Worm (Caenorhabditis elegans) whole organism, L1 larva: ENCODE results near the gene col-13.

Experiments used
- ceh-88 ChIP-seq: fragments of 200-800 bp; sonication (Bioruptor generic); IDR thresholded peaks from 2 replicates; pipeline ENCODE4 v1.3.6; 2022; ENCODE audit warnings: missing genetic modification characterization, missing compliant biosample characterization
- ces-1 ChIP-seq: fragments of 150-350 bp; optimal IDR thresholded peaks from 2 replicates; lab custom pipeline; 2014; ENCODE audit warnings: missing biosample characterization, missing genetic modification reagents, missing genetic modification characterization
- egl-13 ChIP-seq: sonication (generic microtip); optimal IDR thresholded peaks from 2 replicates; lab custom pipeline; 2016; ENCODE audit warnings: missing genotype, missing genetic modification reagents, missing genetic modification characterization, missing compliant biosample characterization
- elt-2 ChIP-seq: sonication (generic microtip); optimal IDR thresholded peaks from 2 replicates; lab custom pipeline; 2016; ENCODE audit warnings: missing genetic modification characterization, mild to moderate bottlenecking, inconsistent platforms, missing compliant biosample characterization, missing genetic modification reagents
- elt-3 ChIP-seq, 6 experiments: fragments of 150-350 bp in 1 of 6; sonication (generic microtip); optimal IDR thresholded peaks; 2 replicates each; lab custom pipeline; 2017 to 2018; ENCODE audit warnings: missing biosample characterization in 6 of 6, missing genetic modification characterization in 6 of 6, inconsistent platforms in 1 of 6
- fkh-10 ChIP-seq: sonication (generic microtip); optimal IDR thresholded peaks from 2 replicates; lab custom pipeline; 2017; ENCODE audit warnings: missing biosample characterization, missing genetic modification reagents, missing genetic modification characterization
- hlh-17 ChIP-seq: fragments of 200-800 bp; sonication (Bioruptor generic); optimal IDR thresholded peaks from 2 replicates; lab custom pipeline; 2018; ENCODE audit warnings: missing genetic modification characterization, mild to moderate bottlenecking, missing compliant biosample characterization, moderate library complexity, borderline replicate concordance
- hpl-2 ChIP-seq: fragments of 150-350 bp; optimal IDR thresholded peaks from 2 replicates; lab custom pipeline; 2014; ENCODE audit warnings: missing biosample characterization, missing genetic modification reagents, missing genetic modification characterization
- jun-1 ChIP-seq: fragments of 150-350 bp; optimal IDR thresholded peaks from 2 replicates; lab custom pipeline; 2014; ENCODE audit warnings: missing biosample characterization, missing genetic modification reagents, missing genetic modification characterization
- lin-13 ChIP-seq: fragments of 150-350 bp; optimal IDR thresholded peaks from 2 replicates; lab custom pipeline; 2014; ENCODE audit warnings: missing biosample characterization, missing genetic modification reagents, missing genetic modification characterization
- lin-14 ChIP-seq: fragments of 200-800 bp; sonication (Bioruptor generic); optimal IDR thresholded peaks from 2 replicates; lab custom pipeline; 2018; ENCODE audit warnings: mild to moderate bottlenecking, missing genetic modification characterization, moderate library complexity, missing compliant biosample characterization
- lin-15B ChIP-seq: fragments of 150-350 bp; sonication (generic microtip); optimal IDR thresholded peaks from 3 replicates; lab custom pipeline; 2014; ENCODE audit warnings: missing biosample characterization, missing genetic modification characterization
- lsy-2 ChIP-seq, 2 experiments: fragments of 150-350 bp; optimal IDR thresholded peaks; 2 replicates each; lab custom pipeline; 2014; ENCODE audit warnings: missing biosample characterization in 2 of 2, missing genetic modification characterization in 2 of 2
- mab-9 ChIP-seq: fragments of 200-800 bp; sonication (Bioruptor generic); IDR thresholded peaks from 2 replicates; pipeline ENCODE4 v1.3.6; 2022; ENCODE audit warnings: missing genetic modification reagents, missing genetic modification characterization, missing compliant biosample characterization
- mdl-1 ChIP-seq, 2 experiments: fragments of 150-350 bp; optimal IDR thresholded peaks; 2 replicates each; lab custom pipeline; 2014 to 2017; ENCODE audit warnings: missing biosample characterization in 2 of 2, missing genetic modification characterization in 2 of 2, inconsistent platforms in 1 of 2
- mef-2 ChIP-seq: fragments of 150-350 bp; optimal IDR thresholded peaks from 2 replicates; lab custom pipeline; 2014; ENCODE audit warnings: missing biosample characterization, missing genetic modification characterization
- nhr-12 ChIP-seq: sonication (generic microtip); optimal IDR thresholded peaks from 2 replicates; lab custom pipeline; 2017; ENCODE audit warnings: missing biosample characterization, missing genetic modification characterization
- nhr-20 ChIP-seq: sonication (generic microtip); optimal IDR thresholded peaks from 2 replicates; lab custom pipeline; 2016; ENCODE audit warnings: mild to moderate bottlenecking, missing genetic modification characterization, missing compliant biosample characterization
- nhr-47 ChIP-seq: sonication (generic microtip); optimal IDR thresholded peaks from 2 replicates; lab custom pipeline; 2016; ENCODE audit warnings: mild to moderate bottlenecking, missing genetic modification characterization, moderate library complexity, missing compliant biosample characterization
- nhr-77 ChIP-seq: fragments of 150-350 bp; optimal IDR thresholded peaks from 2 replicates; lab custom pipeline; 2014; ENCODE audit warnings: missing biosample characterization, missing genetic modification characterization
- nhr-84 ChIP-seq: sonication (generic microtip); optimal IDR thresholded peaks from 2 replicates; lab custom pipeline; 2017; ENCODE audit warnings: missing biosample characterization, missing genetic modification characterization
- pag-3 ChIP-seq: sonication (generic microtip); optimal IDR thresholded peaks from 2 replicates; lab custom pipeline; 2017; ENCODE audit warnings: missing genetic modification characterization, mild to moderate bottlenecking, missing compliant biosample characterization, antibody characterized with exemption, borderline replicate concordance; ENCODE audit not compliant: insufficient read depth
- skn-1 ChIP-seq: fragments of 150-350 bp; optimal IDR thresholded peaks from 2 replicates; lab custom pipeline; 2014; ENCODE audit warnings: missing biosample characterization, missing genetic modification characterization
- sup-37 ChIP-seq: fragments of 200-800 bp; sonication (Bioruptor generic); optimal IDR thresholded peaks from 2 replicates; lab custom pipeline; 2018; ENCODE audit warnings: mild to moderate bottlenecking, missing genetic modification characterization, missing compliant biosample characterization
- tbx-2 ChIP-seq: sonication (generic microtip); optimal IDR thresholded peaks from 2 replicates; lab custom pipeline; 2016; ENCODE audit warnings: missing genetic modification characterization, missing compliant biosample characterization
- unc-62 ChIP-seq: fragments of 150-350 bp; optimal IDR thresholded peaks from 2 replicates; lab custom pipeline; 2014; ENCODE audit warnings: missing biosample characterization, missing genetic modification reagents, missing genetic modification characterization
- unc-86 ChIP-seq: sonication (generic microtip); optimal IDR thresholded peaks from 2 replicates; lab custom pipeline; 2016; ENCODE audit warnings: missing genetic modification characterization, missing compliant biosample characterization
- xbp-1 ChIP-seq: sonication (generic microtip); optimal IDR thresholded peaks from 2 replicates; lab custom pipeline; 2016; ENCODE audit warnings: missing genetic modification characterization, missing compliant biosample characterization
- zip-4 ChIP-seq: fragments of 200-800 bp; sonication (Bioruptor generic); optimal IDR thresholded peaks from 2 replicates; lab custom pipeline; 2018; ENCODE audit warnings: mild to moderate bottlenecking, missing genetic modification characterization, moderate library complexity, missing compliant biosample characterization
- ztf-11 ChIP-seq, 2 experiments: sonication (generic microtip); optimal IDR thresholded peaks; 2 replicates each; lab custom pipeline; 2016 to 2017; ENCODE audit warnings: missing genetic modification characterization in 2 of 2, missing biosample characterization in 1 of 2, missing compliant biosample characterization in 1 of 2
- ztf-4 ChIP-seq: fragments of 150-350 bp; optimal IDR thresholded peaks from 2 replicates; lab custom pipeline; 2014; ENCODE audit warnings: missing biosample characterization, missing genetic modification characterization

The col-13 gene

DNA sequence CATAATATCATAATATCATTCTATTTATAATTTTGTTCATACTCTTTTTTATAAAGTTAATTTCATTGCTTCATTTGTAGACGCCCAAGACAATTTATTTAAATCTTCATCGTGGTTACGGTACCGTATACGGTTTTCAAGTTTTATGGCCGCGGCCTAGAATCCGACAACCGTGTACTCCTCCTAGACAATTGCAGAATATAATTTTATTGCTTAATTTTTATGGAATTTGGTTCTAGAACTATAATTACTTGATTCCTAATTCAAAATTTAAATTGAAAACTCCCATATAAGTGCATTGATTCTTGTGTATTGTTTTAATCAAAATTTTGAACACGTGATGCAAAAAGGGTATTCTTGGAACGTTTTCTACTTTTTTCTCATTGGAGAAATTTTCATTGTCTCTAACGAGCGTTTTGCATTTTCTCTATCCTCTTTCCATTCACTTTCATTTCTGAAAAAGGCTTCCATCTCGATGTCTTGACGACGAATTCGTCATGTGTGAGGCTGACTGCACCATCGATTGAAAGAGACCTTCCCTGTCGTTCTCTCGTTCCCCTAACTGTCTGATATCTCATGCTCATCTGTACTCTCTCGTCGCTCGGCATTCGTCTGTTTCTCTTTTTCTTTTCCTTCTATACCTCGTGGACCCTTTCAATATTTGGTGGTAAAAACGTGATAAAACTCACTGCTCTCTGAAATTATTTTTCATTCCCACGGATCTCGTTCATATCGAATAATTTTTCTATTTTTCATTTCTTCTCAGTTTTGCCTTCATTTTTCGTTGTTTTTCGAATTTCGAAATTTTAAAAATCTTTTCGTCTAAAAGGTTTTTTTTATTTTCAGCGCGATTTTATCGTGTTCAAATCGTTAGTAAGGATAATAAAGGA is 19.7 kb upstream of the col-13 start, which contains the start of gene pap-1 (continued):
- TF ChIP-seq unc-86 (tag; lab: Kevin White, UChicago) (no peak), lin-14 (GFP tag; lab: Kevin White, UChicago) (peak; percentile 21), ces-1 (GFP tag; lab: Kevin White, UChicago) (no peak), fkh-10 (GFP tag; lab: Kevin White, UChicago) (no peak), pag-3 (tag; lab: Kevin White, UChicago) (no peak), skn-1 (no peak), lin-15B (tag; lab: Kevin White, UChicago) (no peak), unc-62 (GFP tag; lab: Kevin White, UChicago) (no peak)
- TF ChIP-seq, all 84 proteins: peak for 22

DNA sequence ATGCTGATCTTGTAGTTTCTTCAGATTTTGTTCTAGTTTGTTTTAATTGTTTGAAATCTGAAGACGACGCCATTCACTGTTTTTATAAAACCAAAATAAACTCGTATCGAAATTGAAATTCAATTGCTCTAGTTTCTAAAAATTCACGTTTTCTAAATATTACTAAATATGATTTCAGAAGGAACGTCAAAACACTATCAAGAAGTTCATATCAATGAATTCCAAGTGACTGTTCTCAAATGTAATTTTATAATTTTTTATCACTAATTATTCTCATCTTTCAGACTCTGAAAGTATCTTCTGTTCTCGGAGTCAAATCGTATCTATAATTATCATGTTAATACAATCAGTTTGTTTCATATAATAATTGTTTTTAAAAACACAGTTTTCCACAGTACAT is 19.0 kb upstream of the col-13 start, which contains the start of gene snf-10:
Gene snf-10 (minus strand): TSS at position 101 of the 400 bp plus-strand sequence.
- TF ChIP-seq ceh-88 (GFP tag; lab: Robert Waterston, UW): no peak
- no peak for TF ChIP-seq tbx-2 (tag; lab: Kevin White, UChicago)
- no peak for TF ChIP-seq lin-15B (tag; lab: Kevin White, UChicago)
- no peak for TF ChIP-seq elt-3 (tag; optimal IDR thresholded peaks at IDR 0.05; lab: Kevin White, UChicago)
- no peak for TF ChIP-seq nhr-84 (tag; lab: Kevin White, UChicago)
- no peak for TF ChIP-seq nhr-12 (tag; lab: Kevin White, UChicago)

DNA sequence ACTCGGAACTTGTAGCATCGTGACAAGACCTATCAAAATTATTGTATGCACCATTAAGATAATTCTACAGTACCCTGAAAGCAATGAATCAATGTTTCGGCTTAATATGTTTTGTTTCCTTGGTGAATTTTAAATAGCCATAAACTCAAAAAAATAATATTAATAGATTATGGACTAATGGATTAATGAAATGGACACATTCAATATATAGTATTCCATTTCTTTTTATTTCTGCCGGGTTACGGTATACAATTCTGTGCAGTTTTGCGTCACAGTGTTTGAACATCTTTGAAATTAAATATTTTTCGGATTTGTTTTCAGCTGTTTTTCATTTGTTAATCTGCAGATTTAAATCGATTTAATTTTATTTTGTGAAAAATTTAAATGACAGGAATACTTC is 14.9 kb upstream of the col-13 start, which contains the start of gene set-22:
Gene set-22 (plus strand): TSS at position 301 of the 400 bp plus-strand sequence.
- no peak for TF ChIP-seq ztf-4 (tag; lab: Kevin White, UChicago)
- TF ChIP-seq, all 84 proteins: peak for 0

DNA sequence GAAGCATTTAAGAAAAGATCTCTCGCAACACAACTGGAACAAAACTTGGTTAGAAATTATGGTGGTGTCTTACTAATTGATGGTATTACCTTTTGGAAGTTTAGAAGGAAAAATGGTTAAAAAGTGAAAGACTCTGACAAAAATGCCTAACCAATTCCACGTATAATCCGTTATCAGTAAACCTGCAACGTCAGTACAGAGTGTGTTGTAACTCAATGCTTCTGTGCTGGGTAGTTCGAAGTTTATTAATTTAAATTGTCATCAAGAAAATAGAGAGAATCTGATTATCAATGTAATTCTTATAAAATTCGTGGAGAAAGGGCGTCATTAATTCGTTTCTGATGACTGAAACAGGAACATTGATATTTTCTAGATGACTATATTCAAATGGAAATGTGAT is 13.5 kb upstream of the col-13 start:
- TF ChIP-seq lin-13 (GFP tag; lab: Kevin White, UChicago) (no peak), pag-3 (tag; lab: Kevin White, UChicago) (no peak), xbp-1 (tag; lab: Kevin White, UChicago) (no peak), elt-2 (no peak), hlh-17 (GFP tag; lab: Kevin White, UChicago) (no peak), mdl-1 (tag; optimal IDR thresholded peaks at IDR 0.05; lab: Kevin White, UChicago) (no peak), jun-1 (no peak), sup-37 (GFP tag; lab: Kevin White, UChicago) (no peak), egl-13 (tag; lab: Kevin White, UChicago) (no peak), zip-4 (GFP tag; lab: Kevin White, UChicago) (no peak), nhr-47 (tag; lab: Kevin White, UChicago) (no peak), mef-2 (tag; lab: Kevin White, UChicago) (no peak), lsy-2 (tag; optimal IDR thresholded peaks at IDR 0.05; lab: Kevin White, UChicago) (no peak), mab-9 (no peak), ztf-11 (tag; optimal IDR thresholded peaks at IDR 0.05; lab: Kevin White, UChicago) (no peak), hpl-2 (GFP tag; lab: Kevin White, UChicago) (no peak), nhr-77 (tag; lab: Kevin White, UChicago) (no peak)

DNA sequence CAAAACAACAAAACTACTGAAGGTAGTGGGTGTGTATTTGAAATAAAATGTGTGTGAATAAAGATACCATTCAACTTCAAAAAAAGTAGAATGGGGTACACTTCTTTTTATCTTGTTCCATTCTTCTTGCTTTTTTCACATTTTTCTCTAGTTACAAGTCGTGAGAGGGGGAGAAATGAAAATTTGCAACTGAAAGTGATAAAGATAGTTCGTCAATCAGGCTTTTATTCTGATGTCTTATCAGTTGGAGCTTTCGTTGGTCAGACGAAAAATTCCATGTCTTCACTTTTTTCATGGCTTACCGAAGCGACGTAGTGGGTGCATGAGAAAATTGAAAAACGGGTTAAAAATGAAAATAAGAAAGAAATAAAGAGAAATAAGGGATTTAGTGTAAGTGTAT is 12.0 kb upstream of the col-13 start, which contains the start of gene Y32F6A.4:
Gene Y32F6A.4 (minus strand): TSS at position 347 of the 400 bp plus-strand sequence.
- TF ChIP-seq nhr-20 (tag; lab: Kevin White, UChicago) (no peak), elt-2 (peak; percentile 51)
